Worm (Caenorhabditis elegans): ENCODE measurements around the gene R01H2.7.

Gene R01H2.7

ce11 chrIII:7045643-7046042, at the start of gene R01H2.7:
R01H2.7 (minus strand) TSS chrIII:7045743.
- no peak for TF ChIP-seq ref-1 (GFP tag; conservative IDR thresholded peaks at IDR 0.05)
- no peak for TF ChIP-seq T22C8.4 (GFP tag; IDR thresholded peaks at IDR 0.05)
- TF ChIP-seq med-1 (GFP tag; optimal IDR thresholded peaks at IDR 0.05; ENCODE audit: insufficient read depth) = no peak
- TF ChIP-seq klf-2 (GFP tag; conservative IDR thresholded peaks at IDR 0.05) = no peak
- TF ChIP-seq ztf-23 (GFP tag; IDR thresholded peaks at IDR 0.05) = no peak
- TF ChIP-seq tab-1 (GFP tag; IDR thresholded peaks at IDR 0.05) = no peak
- no peak for TF ChIP-seq ztf-29 (GFP tag; IDR thresholded peaks at IDR 0.05)
- TF ChIP-seq cog-1 (tag; optimal IDR thresholded peaks at IDR 0.05) = no peak
- TF ChIP-seq flt-1 (GFP tag; IDR thresholded peaks at IDR 0.05) = no peak

ce11 chrIII:7095156-7095555, 49.6 kb upstream of the R01H2.7 start, which contains the start of gene nhr-9:
nhr-9 (plus strand) TSS chrIII:7095462.
- TF ChIP-seq ztf-29 (GFP tag; IDR thresholded peaks at IDR 0.05) (no peak), med-1 (GFP tag; optimal IDR thresholded peaks at IDR 0.05; ENCODE audit: insufficient read depth) (no peak), ref-1 (GFP tag; conservative IDR thresholded peaks at IDR 0.05) (no peak), T22C8.4 (GFP tag; IDR thresholded peaks at IDR 0.05) (no peak), tab-1 (GFP tag; IDR thresholded peaks at IDR 0.05) (no peak), klf-2 (GFP tag; conservative IDR thresholded peaks at IDR 0.05) (no peak), flt-1 (GFP tag; IDR thresholded peaks at IDR 0.05) (no peak), ztf-23 (GFP tag; IDR thresholded peaks at IDR 0.05) (no peak), cog-1 (tag; optimal IDR thresholded peaks at IDR 0.05) (no peak)

DNA sequence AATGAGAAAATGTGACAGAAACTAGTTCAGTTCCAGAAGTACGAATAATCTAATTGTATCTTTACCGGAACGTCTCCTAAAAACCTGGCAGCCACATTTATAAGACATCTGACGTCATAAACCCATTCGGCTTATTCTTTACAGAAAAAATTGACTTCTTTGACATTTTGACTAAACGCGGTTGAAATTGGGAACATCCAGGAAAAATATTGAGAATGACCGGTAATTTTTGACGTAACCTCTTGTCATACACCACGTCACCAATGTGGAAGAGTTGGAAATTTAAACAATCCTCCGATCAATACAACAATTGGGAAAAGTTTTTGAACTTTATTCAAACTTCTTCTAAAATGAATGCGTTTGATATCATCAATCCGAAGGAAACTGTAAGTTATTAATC, 45.5 kb upstream of the R01H2.7 start, which contains the start of gene ZK418.2:
Gene ZK418.2 (plus strand): TSS at position 301 of the 400 bp plus-strand sequence.
- no peak for TF ChIP-seq med-1 (GFP tag; optimal IDR thresholded peaks at IDR 0.05; ENCODE audit: insufficient read depth)
- TF ChIP-seq ref-1 (GFP tag; conservative IDR thresholded peaks at IDR 0.05) = no peak
- TF ChIP-seq flt-1 (GFP tag; IDR thresholded peaks at IDR 0.05) = no peak
- TF ChIP-seq T22C8.4 (GFP tag; IDR thresholded peaks at IDR 0.05) = no peak
- TF ChIP-seq klf-2 (GFP tag; conservative IDR thresholded peaks at IDR 0.05) = no peak
- no peak for TF ChIP-seq tab-1 (GFP tag; IDR thresholded peaks at IDR 0.05)
- TF ChIP-seq cog-1 (tag; optimal IDR thresholded peaks at IDR 0.05) = no peak
- no peak for TF ChIP-seq ztf-23 (GFP tag; IDR thresholded peaks at IDR 0.05)
- TF ChIP-seq ztf-29 (GFP tag; IDR thresholded peaks at IDR 0.05) = no peak

DNA sequence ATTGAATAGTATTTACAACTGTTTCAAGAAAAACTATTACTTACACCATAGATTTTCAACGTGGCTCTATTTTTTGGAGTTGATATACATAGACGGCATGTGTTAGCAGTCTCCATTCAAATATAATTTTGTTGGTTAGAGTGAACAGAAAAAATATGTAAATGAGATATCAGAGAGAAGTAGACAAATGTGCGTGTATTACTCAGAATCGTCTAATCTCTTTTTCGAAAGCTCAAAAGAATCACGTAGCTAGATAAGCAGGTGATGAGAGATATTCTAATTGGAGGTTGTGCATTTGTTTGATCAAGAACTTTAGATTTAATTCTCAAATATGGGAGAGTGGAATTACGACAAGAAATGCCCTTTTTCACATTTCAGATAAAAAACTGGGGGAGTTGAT, 45.0 kb upstream of the R01H2.7 start, which contains the start of gene ZK418.10:
Gene ZK418.10 (minus strand): TSS at position 148 of the 400 bp plus-strand sequence.
- TF ChIP-seq ref-1 (GFP tag; conservative IDR thresholded peaks at IDR 0.05) (no peak), ztf-29 (GFP tag; IDR thresholded peaks at IDR 0.05) (no peak), ztf-23 (GFP tag; IDR thresholded peaks at IDR 0.05) (no peak), cog-1 (tag; optimal IDR thresholded peaks at IDR 0.05) (no peak), T22C8.4 (GFP tag; IDR thresholded peaks at IDR 0.05) (no peak), tab-1 (GFP tag; IDR thresholded peaks at IDR 0.05) (no peak), flt-1 (GFP tag; IDR thresholded peaks at IDR 0.05) (no peak), med-1 (GFP tag; optimal IDR thresholded peaks at IDR 0.05; ENCODE audit: insufficient read depth) (no peak), klf-2 (GFP tag; conservative IDR thresholded peaks at IDR 0.05) (no peak)

- TF ChIP-seq ztf-23 (GFP tag; IDR thresholded peaks at IDR 0.05) (0 out of 2 replicates have a peak, but pooled peaks have one; percentile 27), flt-1 (GFP tag; IDR thresholded peaks at IDR 0.05) (no peak)
These were observed 42.3 kb upstream of the R01H2.7 start, which contains the start of gene fubl-2 for ce11 chrIII:7087691-7088323. fubl-2 (minus strand) TSS chrIII:7087741.

ce11 chrIII:7087180-7087579, 41.6 kb upstream of the R01H2.7 start:
- no peak for TF ChIP-seq cog-1 (tag; optimal IDR thresholded peaks at IDR 0.05)
- no peak for TF ChIP-seq ztf-29 (GFP tag; IDR thresholded peaks at IDR 0.05)
- TF ChIP-seq T22C8.4 (GFP tag; IDR thresholded peaks at IDR 0.05) = no peak
- TF ChIP-seq tab-1 (GFP tag; IDR thresholded peaks at IDR 0.05) = no peak
- no peak for TF ChIP-seq ref-1 (GFP tag; conservative IDR thresholded peaks at IDR 0.05)
- no peak for TF ChIP-seq ztf-23 (GFP tag; IDR thresholded peaks at IDR 0.05)
- no peak for TF ChIP-seq med-1 (GFP tag; optimal IDR thresholded peaks at IDR 0.05; ENCODE audit: insufficient read depth)
- TF ChIP-seq flt-1 (GFP tag; IDR thresholded peaks at IDR 0.05) = no peak
- no peak for TF ChIP-seq klf-2 (GFP tag; conservative IDR thresholded peaks at IDR 0.05)

DNA sequence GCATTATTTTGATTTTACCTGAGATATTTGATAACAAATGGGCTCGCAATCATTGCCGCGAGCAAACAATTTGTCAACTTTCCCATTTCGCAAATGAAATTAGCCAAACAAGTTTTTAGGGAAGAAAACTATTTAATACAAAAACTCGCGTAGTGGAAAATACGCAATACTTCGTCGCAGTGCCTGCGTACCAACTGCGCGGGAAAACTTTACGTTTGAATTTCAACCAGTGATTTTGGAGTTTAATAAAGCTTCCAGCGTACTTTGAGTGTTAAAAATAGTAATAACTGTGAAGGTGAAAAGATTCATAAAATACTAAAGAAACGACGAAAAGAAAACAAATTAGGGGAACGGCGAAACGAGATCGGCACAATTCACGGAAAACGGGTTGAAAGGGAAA, 39.4 kb upstream of the R01H2.7 start, which contains the start of gene tofu-7:
Gene tofu-7 (minus strand): TSS at position 111 of the 400 bp plus-strand sequence.
- TF ChIP-seq flt-1 (GFP tag; IDR thresholded peaks at IDR 0.05) = no peak

DNA sequence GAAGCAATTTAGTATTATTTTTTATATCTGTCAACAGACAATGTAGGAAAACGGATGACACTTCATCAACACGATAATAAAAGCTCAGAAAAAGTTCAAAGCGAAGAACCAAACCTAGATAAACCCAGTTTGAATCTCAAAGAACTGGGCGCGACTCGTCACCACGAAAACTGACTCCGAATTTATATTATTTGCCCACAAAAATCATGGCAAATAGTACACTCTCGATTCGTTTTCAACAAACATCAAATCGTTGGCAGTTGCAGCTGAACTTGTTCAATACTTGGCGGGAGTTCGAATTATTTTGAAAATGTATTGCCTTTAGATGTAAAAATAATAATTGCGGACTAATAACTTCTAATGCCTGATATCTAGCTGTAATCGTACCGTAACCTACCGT, 37.6 kb upstream of the R01H2.7 start:
- no peak for TF ChIP-seq med-1 (GFP tag; optimal IDR thresholded peaks at IDR 0.05; ENCODE audit: insufficient read depth)
- no peak for TF ChIP-seq ztf-23 (GFP tag; IDR thresholded peaks at IDR 0.05)
- TF ChIP-seq cog-1 (tag; optimal IDR thresholded peaks at IDR 0.05) = no peak
- no peak for TF ChIP-seq ref-1 (GFP tag; conservative IDR thresholded peaks at IDR 0.05)
- no peak for TF ChIP-seq klf-2 (GFP tag; conservative IDR thresholded peaks at IDR 0.05)
- TF ChIP-seq T22C8.4 (GFP tag; IDR thresholded peaks at IDR 0.05) = no peak
- TF ChIP-seq tab-1 (GFP tag; IDR thresholded peaks at IDR 0.05) = no peak
- TF ChIP-seq flt-1 (GFP tag; IDR thresholded peaks at IDR 0.05) = no peak
- no peak for TF ChIP-seq ztf-29 (GFP tag; IDR thresholded peaks at IDR 0.05)

DNA sequence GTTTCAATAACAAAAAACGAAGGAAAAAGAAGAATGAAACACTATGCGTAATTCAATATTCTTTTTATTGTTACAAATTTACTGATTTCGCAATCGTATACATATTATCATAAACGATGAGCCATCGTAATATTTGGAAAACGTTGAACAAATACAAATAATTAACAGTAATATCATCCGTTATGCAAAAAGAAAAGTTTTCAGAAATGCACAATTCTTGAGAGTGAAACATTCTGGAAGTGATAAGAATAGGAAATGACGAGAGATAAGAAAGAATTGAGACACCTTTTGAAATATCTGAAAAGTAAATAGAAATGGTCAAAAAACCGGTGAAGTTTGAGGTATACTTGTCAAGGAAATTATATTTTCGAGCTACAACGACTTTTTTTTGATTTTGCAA, 35.9 kb upstream of the R01H2.7 start:
- TF ChIP-seq ref-1 (GFP tag; conservative IDR thresholded peaks at IDR 0.05) = no peak
- no peak for TF ChIP-seq tab-1 (GFP tag; IDR thresholded peaks at IDR 0.05)
- no peak for TF ChIP-seq flt-1 (GFP tag; IDR thresholded peaks at IDR 0.05)
- TF ChIP-seq cog-1 (tag; optimal IDR thresholded peaks at IDR 0.05) = no peak
- no peak for TF ChIP-seq ztf-23 (GFP tag; IDR thresholded peaks at IDR 0.05)
- no peak for TF ChIP-seq T22C8.4 (GFP tag; IDR thresholded peaks at IDR 0.05)
- no peak for TF ChIP-seq med-1 (GFP tag; optimal IDR thresholded peaks at IDR 0.05; ENCODE audit: insufficient read depth)
- TF ChIP-seq ztf-29 (GFP tag; IDR thresholded peaks at IDR 0.05) = no peak
- TF ChIP-seq klf-2 (GFP tag; conservative IDR thresholded peaks at IDR 0.05) = no peak

DNA sequence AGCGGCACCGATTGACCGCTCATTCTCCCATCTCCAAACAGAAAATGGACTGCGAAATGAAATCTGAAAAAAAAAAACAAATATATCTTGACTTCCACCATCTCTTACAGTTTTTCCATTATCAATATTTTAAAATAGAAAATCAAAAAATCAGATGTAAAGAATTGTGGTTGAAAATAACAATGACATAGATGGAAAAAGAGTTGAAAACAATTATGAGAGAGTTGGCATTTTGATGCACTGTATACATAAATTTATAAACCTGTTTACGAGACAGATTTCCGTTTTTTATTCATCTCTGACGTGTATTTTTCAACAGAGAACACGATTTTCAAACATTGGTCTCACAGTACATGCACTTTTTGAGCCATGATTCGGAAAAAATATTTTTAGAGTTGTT, 35.1 kb upstream of the R01H2.7 start, which contains the start of gene ZK418.7:
Gene ZK418.7 (minus strand): TSS at position 101 of the 400 bp plus-strand sequence.
- TF ChIP-seq T22C8.4 (GFP tag; IDR thresholded peaks at IDR 0.05) (no peak), ztf-23 (GFP tag; IDR thresholded peaks at IDR 0.05) (no peak), ztf-29 (GFP tag; IDR thresholded peaks at IDR 0.05) (no peak), cog-1 (tag; optimal IDR thresholded peaks at IDR 0.05) (no peak), flt-1 (GFP tag; IDR thresholded peaks at IDR 0.05) (no peak), med-1 (GFP tag; optimal IDR thresholded peaks at IDR 0.05; ENCODE audit: insufficient read depth) (no peak), ref-1 (GFP tag; conservative IDR thresholded peaks at IDR 0.05) (no peak), tab-1 (GFP tag; IDR thresholded peaks at IDR 0.05) (no peak), klf-2 (GFP tag; conservative IDR thresholded peaks at IDR 0.05) (no peak)

All from whole organism, midembryonic.